Fruit fly (Drosophila melanogaster) whole organism, wandering third instar larva: ENCODE results near the gene Ostgamma.

Experiments used
- Abd-B ChIP-seq: fragments of >200 bp; optimal IDR thresholded peaks from 2 replicates; lab custom pipeline; 2017; ENCODE audit warnings: missing biosample characterization, missing genetic modification characterization
- CG32264 ChIP-seq: fragments of 200-800 bp; sonication (Bioruptor generic); optimal IDR thresholded peaks from 2 replicates; lab custom pipeline; 2016; ENCODE audit warnings: missing biosample characterization, missing genetic modification characterization
- CG9705 ChIP-seq: fragments of 200-800 bp; sonication (Bioruptor generic); optimal IDR thresholded peaks from 2 replicates; lab custom pipeline; 2018; ENCODE audit warnings: missing biosample characterization, mild to moderate bottlenecking, missing genetic modification characterization
- CrebA ChIP-seq: fragments of 200-800 bp; sonication (Bioruptor generic); optimal IDR thresholded peaks from 2 replicates; lab custom pipeline; 2016; ENCODE audit warnings: missing biosample characterization, mild to moderate bottlenecking, missing genetic modification characterization, borderline replicate concordance
- Dif ChIP-seq: fragments of 200-275, 200-300 bp; sonication (Bioruptor generic); optimal IDR thresholded peaks from 2 replicates; lab custom pipeline; 2018; ENCODE audit warnings: missing biosample characterization, missing genetic modification characterization; ENCODE audit not compliant: partially characterized antibody
- GATAd ChIP-seq: sonication (Bioruptor generic); optimal IDR thresholded peaks from 2 replicates; lab custom pipeline; 2016; ENCODE audit warnings: missing biosample characterization, missing genetic modification characterization
- HLH106 ChIP-seq: fragments of 200-800 bp; optimal IDR thresholded peaks from 3 replicates; lab custom pipeline; 2019; ENCODE audit warnings: missing biosample characterization, mild to moderate bottlenecking, missing genetic modification characterization, moderate library complexity
- Hnf4 ChIP-seq: fragments of 200-800 bp; sonication (Bioruptor generic); optimal IDR thresholded peaks from 2 replicates; lab custom pipeline; 2016; ENCODE audit warnings: missing biosample characterization, mild to moderate bottlenecking, missing genetic modification characterization
- Hr78 ChIP-seq: fragments of >200 bp; optimal IDR thresholded peaks from 2 replicates; lab custom pipeline; 2017; ENCODE audit warnings: missing biosample characterization, missing genetic modification characterization
- Hr83 ChIP-seq: fragments of 200-300 bp; sonication (Bioruptor generic); optimal IDR thresholded peaks from 2 replicates; lab custom pipeline; 2016; ENCODE audit warnings: missing biosample characterization, mild to moderate bottlenecking, missing genetic modification characterization, moderate library complexity; ENCODE audit not compliant: poor library complexity, severe bottlenecking
- Jra ChIP-seq: sonication (Bioruptor generic); optimal IDR thresholded peaks from 2 replicates; lab custom pipeline; 2016; ENCODE audit warnings: missing biosample characterization, missing genetic modification characterization
- Mio ChIP-seq: sonication (Bioruptor generic); optimal IDR thresholded peaks from 2 replicates; lab custom pipeline; 2016; ENCODE audit warnings: missing biosample characterization, missing genetic modification characterization
- Myc ChIP-seq: fragments of >200 bp; optimal IDR thresholded peaks from 2 replicates; lab custom pipeline; 2017
- OdsH ChIP-seq: fragments of 200-800 bp; sonication (Bioruptor generic); optimal IDR thresholded peaks from 2 replicates; lab custom pipeline; 2016; ENCODE audit warnings: missing biosample characterization, mild to moderate bottlenecking, missing genetic modification characterization
- Rel ChIP-seq, 2 experiments: fragments of 200-800 bp; sonication (Bioruptor generic) in 1 of 2; optimal IDR thresholded peaks; 2 replicates in 1 of 2; 3 replicates in 1 of 2; lab custom pipeline; 2016 to 2019; ENCODE audit warnings: mild to moderate bottlenecking in 2 of 2, missing biosample characterization in 2 of 2, missing genetic modification characterization in 2 of 2, moderate library complexity in 1 of 2
- Sp1 ChIP-seq: fragments of 200-800 bp; sonication (Bioruptor generic); optimal IDR thresholded peaks from 3 replicates; lab custom pipeline; 2019; ENCODE audit warnings: missing biosample characterization, mild to moderate bottlenecking, missing genetic modification characterization, moderate library complexity
- Vsx2 ChIP-seq: fragments of 200-300, 225-300 bp; sonication (Bioruptor generic); optimal IDR thresholded peaks from 2 replicates; lab custom pipeline; 2018; ENCODE audit warnings: missing biosample characterization, missing genetic modification characterization; ENCODE audit not compliant: partially characterized antibody
- br ChIP-seq: fragments of 200-800 bp; sonication (Bioruptor generic); optimal IDR thresholded peaks from 2 replicates; lab custom pipeline; 2016; ENCODE audit warnings: missing biosample characterization, missing genetic modification characterization
- brk ChIP-seq: fragments of 200-800 bp; sonication (Bioruptor generic); optimal IDR thresholded peaks from 2 replicates; lab custom pipeline; 2016; ENCODE audit warnings: missing biosample characterization, mild to moderate bottlenecking, missing genetic modification characterization
- dl ChIP-seq, 2 experiments: fragments of 175-275, 200-275 bp in 1 of 2; fragments of 200-275 bp in 1 of 2; sonication (Bioruptor generic); optimal IDR thresholded peaks; lab custom pipeline; 2018; ENCODE audit warnings: mild to moderate bottlenecking in 2 of 2, missing biosample characterization in 2 of 2, missing genetic modification characterization in 2 of 2, moderate library complexity in 2 of 2; ENCODE audit not compliant: partially characterized antibody in 2 of 2, insufficient read depth in 1 of 2
- dmrt93B ChIP-seq: fragments of 200-800 bp; sonication (Bioruptor generic); optimal IDR thresholded peaks from 2 replicates; lab custom pipeline; 2018; ENCODE audit warnings: missing biosample characterization, mild to moderate bottlenecking, missing genetic modification characterization
- dsf ChIP-seq: sonication (Bioruptor generic); optimal IDR thresholded peaks from 2 replicates; lab custom pipeline; 2016; ENCODE audit warnings: missing biosample characterization, missing genetic modification characterization, borderline replicate concordance
- ey ChIP-seq: fragments of 200-800 bp; sonication (Bioruptor generic); optimal IDR thresholded peaks from 2 replicates; lab custom pipeline; 2016; ENCODE audit warnings: missing biosample characterization, missing genetic modification characterization
- foxo ChIP-seq, 2 experiments: fragments of 200-800 bp; sonication (Bioruptor generic); optimal IDR thresholded peaks; 2 replicates in 1 of 2; 3 replicates in 1 of 2; lab custom pipeline; 2016 to 2017; ENCODE audit warnings: missing biosample characterization in 2 of 2, missing genetic modification characterization in 2 of 2
- fru ChIP-seq: fragments of 200-800 bp; sonication (Bioruptor generic); optimal IDR thresholded peaks from 3 replicates; lab custom pipeline; 2016; ENCODE audit warnings: missing biosample characterization, mild to moderate bottlenecking, missing genetic modification characterization
- h ChIP-seq: fragments of 200-800 bp; sonication (Bioruptor generic); optimal IDR thresholded peaks from 3 replicates; lab custom pipeline; 2016; ENCODE audit warnings: missing biosample characterization, mild to moderate bottlenecking, missing genetic modification characterization
- lola ChIP-seq: fragments of >200 bp; optimal IDR thresholded peaks from 2 replicates; lab custom pipeline; 2017; ENCODE audit warnings: missing biosample characterization, missing genetic modification characterization
- pan ChIP-seq: fragments of >200 bp; optimal IDR thresholded peaks from 2 replicates; lab custom pipeline; 2017
- psq ChIP-seq: fragments of 200-800 bp; sonication (Bioruptor generic); optimal IDR thresholded peaks from 3 replicates; lab custom pipeline; 2017; ENCODE audit warnings: missing biosample characterization, mild to moderate bottlenecking, missing genetic modification characterization, moderate library complexity
- rgr ChIP-seq: fragments of 200-800 bp; sonication (Bioruptor generic); optimal IDR thresholded peaks from 3 replicates; lab custom pipeline; 2016; ENCODE audit warnings: missing biosample characterization, mild to moderate bottlenecking, missing genetic modification characterization
- sage ChIP-seq: fragments of 200-800 bp; sonication (Bioruptor generic); optimal IDR thresholded peaks from 2 replicates; lab custom pipeline; 2016; ENCODE audit warnings: missing biosample characterization, mild to moderate bottlenecking, missing genetic modification characterization
- sv ChIP-seq: fragments of 200-800 bp; sonication (Bioruptor generic); optimal IDR thresholded peaks from 3 replicates; lab custom pipeline; 2016; ENCODE audit warnings: missing biosample characterization, missing genetic modification characterization
- tai ChIP-seq: sonication (Bioruptor generic); optimal IDR thresholded peaks from 2 replicates; lab custom pipeline; 2016; ENCODE audit warnings: missing biosample characterization, missing genetic modification characterization
- usp ChIP-seq: fragments of >200 bp; optimal IDR thresholded peaks from 2 replicates; lab custom pipeline; 2017; ENCODE audit warnings: missing biosample characterization, missing genetic modification characterization
- woc ChIP-seq: sonication (Bioruptor generic); optimal IDR thresholded peaks from 2 replicates; lab custom pipeline; 2016; ENCODE audit warnings: missing biosample characterization, mild to moderate bottlenecking, missing genetic modification characterization

Ostgamma gene

DNA sequence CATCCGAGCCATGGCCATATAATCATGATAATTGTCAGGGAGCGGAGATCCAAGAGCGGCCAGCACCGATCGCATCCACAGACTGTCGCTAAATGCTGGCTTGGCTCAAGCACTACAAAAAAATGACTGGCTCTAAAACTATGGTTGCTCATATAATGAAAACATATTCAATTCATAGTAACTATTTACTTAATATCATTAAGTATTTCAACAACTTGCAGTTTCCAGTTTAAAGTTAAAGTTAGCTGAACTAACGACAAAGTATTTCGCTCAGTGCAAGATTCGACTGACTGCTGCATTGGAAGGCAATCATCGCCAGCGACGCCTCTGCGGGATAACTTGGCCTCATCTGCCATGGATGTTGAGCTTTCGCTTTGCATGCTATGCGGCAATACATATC, 37.1 kb downstream of the Ostgamma start:
- no peak for TF ChIP-seq brk
- peak; percentile 1 for TF ChIP-seq psq
- TF ChIP-seq foxo (GFP tag; optimal IDR thresholded peaks at IDR 0.05; lab: Kevin White, UChicago) = peak in 1 of 2 experiments; percentile 35
- TF ChIP-seq ey (GFP tag; lab: Kevin White, UChicago) = peak; percentile 16
- TF ChIP-seq CG32264 = no peak
- peak; percentile 16 for TF ChIP-seq h
- TF ChIP-seq rgr = peak; percentile 6
- TF ChIP-seq fru (GFP tag; lab: Kevin White, UChicago) = peak; percentile 11
- peak; percentile 33 for TF ChIP-seq br (GFP tag; lab: Kevin White, UChicago)
- TF ChIP-seq OdsH (GFP tag; lab: Kevin White, UChicago) = peak; percentile 0
- no peak for TF ChIP-seq tai (GFP tag; lab: Kevin White, UChicago)

DNA sequence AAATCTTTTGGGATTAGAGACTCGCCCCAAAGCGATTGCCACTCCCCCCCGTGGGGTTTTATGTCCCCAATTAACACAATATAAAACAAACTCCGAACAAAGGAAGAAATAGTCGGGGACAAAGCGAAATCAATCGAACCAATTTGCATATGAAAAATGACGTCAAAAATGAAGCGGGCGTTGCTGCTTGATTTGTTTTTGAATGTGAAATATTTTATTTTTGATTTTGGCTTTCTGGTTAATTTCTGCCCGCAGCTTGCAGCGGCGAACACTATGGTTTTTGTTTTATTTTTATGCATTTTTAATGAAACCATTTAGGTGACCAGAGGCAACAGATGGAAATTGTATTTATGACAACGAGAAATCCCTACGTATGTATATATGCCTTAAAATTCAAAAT, 39.3 kb downstream of the Ostgamma start:
- TF ChIP-seq Hr83 (GFP tag; lab: Kevin White, UChicago) (no peak), h (no peak), Rel (GFP tag; optimal IDR thresholded peaks at IDR 0.05; lab: Kevin White, UChicago) (no peak), Rel (tag; optimal IDR thresholded peaks at IDR 0.05; lab: Kevin White, UChicago) (no peak), Mio (GFP tag; lab: Kevin White, UChicago) (no peak), dsf (no peak), Hnf4 (no peak), Vsx2 (GFP tag; lab: Kevin White, UChicago) (no peak), Myc (lab: Kevin White, UChicago) (no peak), psq (no peak), brk (no peak), br (GFP tag; lab: Kevin White, UChicago) (no peak), fru (GFP tag; lab: Kevin White, UChicago) (no peak), usp (GFP tag; lab: Kevin White, UChicago) (no peak), foxo (GFP tag; optimal IDR thresholded peaks at IDR 0.05; lab: Kevin White, UChicago) (no peak), sage (no peak), CG32264 (no peak), OdsH (GFP tag; lab: Kevin White, UChicago) (no peak)
- TF ChIP-seq, all 38 proteins: peak for 0

DNA sequence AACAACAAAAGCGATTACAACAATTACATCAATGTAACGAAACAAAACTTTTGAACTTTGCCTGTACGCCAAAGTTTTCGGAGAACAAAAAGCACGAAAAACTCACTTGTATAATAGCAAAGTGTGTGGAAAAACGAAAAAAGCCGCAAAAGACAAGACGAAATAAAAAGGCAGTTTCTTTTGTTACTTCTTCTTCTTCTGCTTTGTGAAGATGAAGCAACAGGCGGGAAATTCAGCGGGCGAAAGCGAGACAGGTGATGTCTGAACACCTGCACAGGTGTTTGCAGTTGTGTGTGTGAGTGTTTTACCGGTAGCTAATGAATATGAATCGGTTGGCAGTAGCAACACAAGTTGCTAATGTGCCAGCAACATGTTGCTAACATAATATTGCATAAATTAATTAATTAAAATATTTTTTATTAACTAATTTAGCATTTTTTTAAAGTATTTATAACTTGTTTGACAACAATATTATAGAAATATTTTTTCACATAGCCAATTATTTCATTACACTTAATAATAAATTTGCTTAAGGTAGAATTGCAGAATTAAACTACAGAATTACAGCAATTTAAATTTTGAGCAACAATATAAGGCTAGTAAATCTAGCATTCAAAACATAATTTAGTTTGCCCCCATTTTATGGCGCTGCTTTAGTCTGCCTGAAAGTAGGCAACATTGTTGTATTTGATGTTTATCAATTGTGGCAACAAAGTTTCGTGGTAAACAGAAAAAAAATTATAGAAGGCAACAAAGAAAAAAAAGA, 41.1 kb downstream of the Ostgamma start:
- no peak for TF ChIP-seq Jra (GFP tag; lab: Kevin White, UChicago)
- no peak for TF ChIP-seq ey (GFP tag; lab: Kevin White, UChicago)
- no peak for TF ChIP-seq Rel (GFP tag; optimal IDR thresholded peaks at IDR 0.05; lab: Kevin White, UChicago)
- TF ChIP-seq Rel (tag; optimal IDR thresholded peaks at IDR 0.05; lab: Kevin White, UChicago) = no peak
- no peak for TF ChIP-seq psq
- no peak for TF ChIP-seq GATAd (GFP tag; lab: Kevin White, UChicago)
- no peak for TF ChIP-seq CG9705 (GFP tag; lab: Kevin White, UChicago)
- no peak for TF ChIP-seq CG32264
- TF ChIP-seq brk = no peak
- TF ChIP-seq br (GFP tag; lab: Kevin White, UChicago) = no peak
- no peak for TF ChIP-seq Hr78
- TF ChIP-seq, all 38 proteins: peak for 0

DNA sequence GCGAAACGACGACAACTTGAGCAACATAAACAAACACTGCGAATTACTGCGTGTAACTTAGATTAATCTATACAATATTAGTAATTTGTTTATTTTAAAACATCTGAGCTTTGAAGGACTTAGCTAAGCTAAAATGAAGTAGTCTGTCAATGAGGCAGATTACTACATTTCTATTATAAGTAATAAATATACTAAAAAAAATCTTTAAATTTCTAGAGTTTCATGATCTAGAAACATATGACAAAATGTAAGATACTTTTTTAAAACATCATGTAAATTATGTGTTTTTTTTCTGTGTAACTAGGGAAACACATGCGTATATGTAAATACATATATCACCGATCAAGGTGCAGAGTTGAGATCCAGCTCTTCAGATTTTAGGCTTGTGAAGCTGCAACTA, 41.8 kb downstream of the Ostgamma start:
- TF ChIP-seq CrebA (GFP tag; lab: Kevin White, UChicago) (no peak), psq (peak; percentile 7), Dif (no peak), CG32264 (no peak), pan (lab: Kevin White, UChicago) (no peak), h (peak; percentile 33), Sp1 (GFP tag; lab: Kevin White, UChicago) (peak; percentile 42), foxo (GFP tag; optimal IDR thresholded peaks at IDR 0.05; lab: Kevin White, UChicago) (peak in 1 of 2 experiments; percentile 41), sv (GFP tag; lab: Kevin White, UChicago) (peak; percentile 8)

DNA sequence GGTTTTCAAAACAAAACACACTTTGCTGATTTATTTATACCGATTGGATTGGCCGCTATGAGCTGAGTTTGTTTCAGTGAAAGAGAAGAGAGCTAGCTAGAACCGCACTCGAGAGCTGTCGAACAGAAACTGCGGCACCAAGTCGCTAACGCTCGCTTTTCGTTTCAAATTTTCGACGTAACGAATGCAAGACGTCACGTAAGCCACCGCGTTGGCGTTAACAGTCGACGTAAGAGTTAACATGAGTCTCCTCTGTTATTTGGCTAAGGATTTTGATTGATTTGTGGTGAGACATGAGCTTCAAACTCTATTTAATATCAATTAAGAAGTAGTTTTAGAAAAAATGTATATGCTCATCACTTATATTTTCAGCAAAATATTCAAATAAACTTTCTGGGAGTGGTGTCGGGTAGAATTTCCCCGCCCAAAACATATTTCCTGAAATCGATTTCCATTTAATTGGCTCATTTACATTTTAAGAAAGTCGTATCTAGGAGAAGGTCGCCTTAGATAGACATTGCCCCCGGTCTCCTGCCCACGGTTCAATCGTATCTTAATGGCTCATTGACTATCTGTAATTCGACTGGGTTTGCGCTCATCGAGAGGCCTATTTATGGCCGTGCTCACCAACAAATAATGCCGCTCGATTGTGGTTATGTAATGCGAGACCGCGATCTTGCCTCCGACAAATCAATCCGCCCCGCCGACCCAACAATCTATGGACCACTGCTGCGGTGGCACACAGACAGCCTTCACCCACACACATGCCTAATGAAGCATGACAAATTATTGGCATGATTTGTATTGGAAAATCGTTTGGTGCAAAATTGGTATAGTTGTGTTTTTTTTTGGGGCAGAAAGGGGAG, 50.4 kb downstream of the Ostgamma start, which contains the start of gene CG8086:
Gene CG8086, minus strand, starts transcription at position 102 of the 866 bp plus-strand sequence.
- TF ChIP-seq CrebA (GFP tag; lab: Kevin White, UChicago) (no peak), Hr83 (GFP tag; lab: Kevin White, UChicago) (no peak), GATAd (GFP tag; lab: Kevin White, UChicago) (no peak), Mio (GFP tag; lab: Kevin White, UChicago) (no peak), foxo (GFP tag; optimal IDR thresholded peaks at IDR 0.05; lab: Kevin White, UChicago) (no peak), Abd-B (no peak), woc (no peak), dmrt93B (GFP tag; lab: Kevin White, UChicago) (no peak), Hnf4 (no peak), ey (GFP tag; lab: Kevin White, UChicago) (no peak), Jra (GFP tag; lab: Kevin White, UChicago) (no peak), HLH106 (no peak), dl (GFP tag; optimal IDR thresholded peaks at IDR 0.05; lab: Kevin White, UChicago; ENCODE audit: insufficient read depth in 1 of 2, partially characterized antibody in 2 of 2) (no peak), lola (GFP tag; lab: Kevin White, UChicago) (no peak), h (no peak)
